Fruit fly (Drosophila melanogaster) whole organism: ENCODE data around the gene Krn.

Experiments used
- CG8478 ChIP-seq: fragments of >200 bp; optimal IDR thresholded peaks from 2 replicates; lab custom pipeline; 2018; ENCODE audit warnings: inconsistent platforms
- psq ChIP-seq: fragments of >200 bp; optimal IDR thresholded peaks from 2 replicates; lab custom pipeline; 2017
- usp ChIP-seq: fragments of >200 bp; optimal IDR thresholded peaks from 2 replicates; lab custom pipeline; 2017; ENCODE audit warnings: missing biosample characterization, missing genetic modification characterization, mixed read lengths

- TF ChIP-seq psq (lab: Kevin White, UChicago), result no peak
- no peak for TF ChIP-seq CG8478 (lab: Kevin White, UChicago)
- no peak for TF ChIP-seq usp (GFP tag; lab: Kevin White, UChicago)
Observed at dm6 chr3L:17610896-17611711, 43.0 kb downstream of the Krn start.
